Worm (Caenorhabditis elegans) whole organism, L3 larva: Measurements from ENCODE around the gene F53E2.2.

Experiments used
- aly-2 ChIP-seq: fragments of 150-350 bp; optimal IDR thresholded peaks from 2 replicates; lab custom pipeline; 2014; ENCODE audit warnings: missing biosample characterization, missing genetic modification characterization
- elt-3 ChIP-seq, 3 experiments: fragments of 150-350 bp in 1 of 3; sonication (generic microtip) in 2 of 3; optimal IDR thresholded peaks; 2 replicates in 2 of 3; 4 replicates in 1 of 3; lab custom pipeline; 2014 to 2017; ENCODE audit warnings: missing biosample characterization in 3 of 3, missing genetic modification characterization in 3 of 3
- fkh-2 ChIP-seq: fragments of 150-350 bp; optimal IDR thresholded peaks from 2 replicates; lab custom pipeline; 2014; ENCODE audit warnings: missing biosample characterization, missing genetic modification reagents, missing genetic modification characterization
- nhr-77 ChIP-seq: fragments of 150-350 bp; optimal IDR thresholded peaks from 2 replicates; lab custom pipeline; 2014; ENCODE audit warnings: missing biosample characterization, missing genetic modification characterization
- zag-1 ChIP-seq: fragments of 150-350 bp; optimal IDR thresholded peaks from 2 replicates; lab custom pipeline; 2014; ENCODE audit warnings: missing biosample characterization, missing genetic modification characterization

DNA sequence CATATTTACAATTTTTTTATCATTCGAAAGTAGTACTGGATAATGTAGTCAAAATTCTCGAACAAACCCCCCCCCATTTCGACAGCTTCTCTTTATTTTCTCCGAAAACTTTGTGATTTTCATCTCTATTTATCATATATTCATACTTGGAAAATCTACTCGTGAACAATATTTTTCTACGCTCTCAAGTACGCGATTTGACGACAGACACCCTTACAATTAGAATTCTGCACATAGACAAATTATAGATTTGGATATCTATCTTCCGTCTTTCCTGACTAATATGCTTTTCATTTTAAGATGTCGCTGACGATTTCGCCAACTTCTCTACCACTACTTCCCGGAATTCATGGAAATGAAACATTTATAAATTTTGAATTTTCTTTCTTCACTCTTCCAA, 31.1 kb downstream of the F53E2.2 start, which contains the start of gene sru-28:
- TF ChIP-seq fkh-2 (tag; lab: Kevin White, UChicago): no peak
- TF ChIP-seq zag-1: no peak
- no peak for TF ChIP-seq aly-2 (tag; lab: Kevin White, UChicago)
- no peak for TF ChIP-seq nhr-77
- TF ChIP-seq elt-3 (tag; optimal IDR thresholded peaks at IDR 0.05; lab: Kevin White, UChicago): no peak
